Fruit fly (Drosophila melanogaster) whole organism, embryonic: ENCODE data around the gene CG33160.
A peak's percentile ranks its signal among the peaks of the same experiment; 100 is the strongest.

Experiments
- Ada2b ChIP-seq: fragments of 200-800 bp; sonication (Bioruptor generic); IDR thresholded peaks from 2 replicates; pipeline ENCODE4 v1.3.6; 2022; ENCODE audit warnings: missing biosample characterization, missing genetic modification characterization
- CG10267 ChIP-seq: fragments of 200-800 bp; sonication (Bioruptor generic); optimal IDR thresholded peaks from 2 replicates; lab custom pipeline; 2018; ENCODE audit warnings: missing biosample characterization, mild to moderate bottlenecking, missing genetic modification characterization, moderate library complexity
- CG10321 ChIP-seq: fragments of 200-800 bp; sonication (Bioruptor generic); IDR thresholded peaks from 2 replicates; pipeline ENCODE4 v1.3.6; 2022; ENCODE audit warnings: missing biosample characterization, missing genetic modification characterization
- CG13296 ChIP-seq: fragments of 200-800 bp; sonication (Bioruptor generic); optimal IDR thresholded peaks from 3 replicates; lab custom pipeline; 2018; ENCODE audit warnings: missing biosample characterization, mild to moderate bottlenecking, missing genetic modification characterization
- CG1792 ChIP-seq: fragments of 200-800 bp; sonication (Bioruptor generic); optimal IDR thresholded peaks from 2 replicates; lab custom pipeline; 2016; ENCODE audit warnings: missing biosample characterization, missing genetic modification characterization
- CG1832 ChIP-seq: fragments of 200-800 bp; sonication (Bioruptor generic); optimal IDR thresholded peaks from 2 replicates; lab custom pipeline; 2017; ENCODE audit warnings: missing biosample characterization, mild to moderate bottlenecking, missing genetic modification characterization, inconsistent platforms
- CG18764 ChIP-seq: fragments of 200-800 bp; sonication (Bioruptor generic); optimal IDR thresholded peaks from 3 replicates; lab custom pipeline; 2016; ENCODE audit warnings: missing biosample characterization, missing genetic modification characterization
- CG31388 ChIP-seq: fragments of 200-800 bp; sonication (Bioruptor generic); optimal IDR thresholded peaks from 2 replicates; lab custom pipeline; 2016; ENCODE audit warnings: missing biosample characterization, missing genetic modification characterization
- CG3407 ChIP-seq: fragments of 200-800 bp; sonication (Bioruptor generic); optimal IDR thresholded peaks from 2 replicates; lab custom pipeline; 2018; ENCODE audit warnings: missing biosample characterization, mild to moderate bottlenecking, missing genetic modification characterization
- CG34224 ChIP-seq: fragments of 200-800 bp; sonication (Bioruptor generic); IDR thresholded peaks from 3 replicates; pipeline ENCODE4 v1.3.6; 2022; ENCODE audit warnings: missing biosample characterization, missing genetic modification characterization; ENCODE audit not compliant: partially characterized antibody
- CG4360 ChIP-seq: fragments of 200-800 bp; sonication (Bioruptor generic); IDR thresholded peaks from 2 replicates; pipeline ENCODE4 v1.3.6; 2022; ENCODE audit warnings: missing biosample characterization, missing genetic modification characterization
- CG4707 ChIP-seq: fragments of 200-800 bp; sonication (Bioruptor generic); optimal IDR thresholded peaks from 2 replicates; lab custom pipeline; 2018; ENCODE audit warnings: missing biosample characterization, mild to moderate bottlenecking, missing genetic modification characterization, moderate library complexity
- CG6791 ChIP-seq: fragments of 200-800 bp; sonication (Bioruptor generic); IDR thresholded peaks from 3 replicates; pipeline ENCODE4 v1.3.6; 2022; ENCODE audit warnings: missing biosample characterization, missing genetic modification characterization; ENCODE audit not compliant: partially characterized antibody
- CG6813 ChIP-seq: fragments of 200-800 bp; sonication (Bioruptor generic); optimal IDR thresholded peaks from 2 replicates; lab custom pipeline; 2017; ENCODE audit warnings: missing biosample characterization, missing genetic modification characterization, mild to moderate bottlenecking, moderate library complexity, missing genetic modification reagents
- CG9876 ChIP-seq: fragments of 200-800 bp; sonication (Bioruptor generic); optimal IDR thresholded peaks from 2 replicates; lab custom pipeline; 2016; ENCODE audit warnings: missing biosample characterization, missing genetic modification characterization
- Drgx ChIP-seq: fragments of 200-800 bp; sonication (Bioruptor generic); IDR thresholded peaks from 2 replicates; pipeline ENCODE4 v1.3.6; 2022; ENCODE audit warnings: missing biosample characterization, missing genetic modification characterization
- Ets97D ChIP-seq: fragments of 200-800 bp; sonication (Bioruptor generic); optimal IDR thresholded peaks from 3 replicates; lab custom pipeline; 2016; ENCODE audit warnings: missing biosample characterization, missing genetic modification characterization
- HLH4C ChIP-seq: fragments of 200-800 bp; sonication (Bioruptor generic); IDR thresholded peaks from 3 replicates; pipeline ENCODE4 v1.3.6; 2022; ENCODE audit warnings: missing biosample characterization, missing genetic modification characterization; ENCODE audit not compliant: partially characterized antibody
- HLH54F ChIP-seq: fragments of 200-800 bp; sonication (Bioruptor generic); optimal IDR thresholded peaks from 3 replicates; lab custom pipeline; 2016; ENCODE audit warnings: missing biosample characterization, missing genetic modification characterization
- Hmx ChIP-seq: fragments of 200-800 bp; sonication (Bioruptor generic); optimal IDR thresholded peaks from 2 replicates; lab custom pipeline; 2016; ENCODE audit warnings: missing biosample characterization, missing genetic modification characterization
- Jarid2 ChIP-seq: fragments of 200-800 bp; sonication (Bioruptor generic); optimal IDR thresholded peaks from 3 replicates; lab custom pipeline; 2017; ENCODE audit warnings: mild to moderate bottlenecking, missing biosample characterization, missing genetic modification reagents, missing genetic modification characterization
- MESR4 ChIP-seq: fragments of 200-800 bp; sonication (Bioruptor generic); optimal IDR thresholded peaks from 2 replicates; lab custom pipeline; 2018; ENCODE audit warnings: missing biosample characterization, mild to moderate bottlenecking, missing genetic modification characterization, moderate library complexity
- NFAT ChIP-seq: fragments of 200-800 bp; sonication (Bioruptor generic); IDR thresholded peaks from 2 replicates; pipeline ENCODE4 v1.3.6; 2022; ENCODE audit warnings: missing biosample characterization, missing genetic modification characterization
- Nf-YB ChIP-seq: fragments of 200-800 bp; sonication (Bioruptor generic); optimal IDR thresholded peaks from 3 replicates; lab custom pipeline; 2019; ENCODE audit warnings: missing biosample characterization, mild to moderate bottlenecking, missing genetic modification characterization, moderate library complexity
- Oli ChIP-seq: fragments of 200-800 bp; sonication (Bioruptor generic); optimal IDR thresholded peaks from 2 replicates; lab custom pipeline; 2018; ENCODE audit warnings: missing biosample characterization, mild to moderate bottlenecking, missing genetic modification characterization, moderate library complexity
- Ssrp ChIP-seq: fragments of 200-800 bp; sonication (Bioruptor generic); optimal IDR thresholded peaks from 2 replicates; lab custom pipeline; 2018; ENCODE audit warnings: missing biosample characterization, mild to moderate bottlenecking, missing genetic modification characterization, moderate library complexity
- ash1 ChIP-seq: fragments of 200-800 bp; sonication (Bioruptor generic); optimal IDR thresholded peaks from 2 replicates; lab custom pipeline; 2018; ENCODE audit warnings: missing biosample characterization, mild to moderate bottlenecking, missing genetic modification characterization
- chinmo ChIP-seq: fragments of 200-800 bp; sonication (Bioruptor generic); IDR thresholded peaks from 4 replicates; pipeline ENCODE4 v1.3.6; 2022; ENCODE audit warnings: missing biosample characterization, missing genetic modification characterization; ENCODE audit not compliant: partially characterized antibody
- crol ChIP-seq: fragments of 200-800 bp; sonication (Bioruptor generic); IDR thresholded peaks from 2 replicates; pipeline ENCODE4 v1.3.6; 2022; ENCODE audit warnings: missing biosample characterization, missing genetic modification characterization
- ems ChIP-seq: fragments of 200-800 bp; sonication (Bioruptor generic); optimal IDR thresholded peaks from 3 replicates; lab custom pipeline; 2016; ENCODE audit warnings: missing biosample characterization, missing genetic modification characterization
- esg ChIP-seq: fragments of 200-800 bp; sonication (Bioruptor generic); conservative IDR thresholded peaks from 2 replicates; pipeline ENCODE4 v1.3.6; 2022; ENCODE audit warnings: missing biosample characterization, missing genetic modification characterization
- gcm2 ChIP-seq: fragments of 200-800 bp; sonication (Bioruptor generic); optimal IDR thresholded peaks from 2 replicates; lab custom pipeline; 2016; ENCODE audit warnings: missing biosample characterization, missing genetic modification characterization
- grn ChIP-seq: fragments of 200-800 bp; sonication (Bioruptor generic); optimal IDR thresholded peaks from 3 replicates; lab custom pipeline; 2017; ENCODE audit warnings: missing biosample characterization, missing genetic modification characterization
- gt ChIP-seq: fragments of 200-800 bp; sonication (Bioruptor generic); IDR thresholded peaks from 2 replicates; pipeline ENCODE4 v1.3.6; 2022; ENCODE audit warnings: missing biosample characterization, missing genetic modification characterization
- ham ChIP-seq: fragments of 200-800 bp; sonication (Bioruptor generic); IDR thresholded peaks from 2 replicates; pipeline ENCODE4 v1.3.6; 2022; ENCODE audit warnings: missing biosample characterization, missing genetic modification characterization
- ken ChIP-seq: fragments of 200-800 bp; sonication (Bioruptor generic); IDR thresholded peaks from 3 replicates; pipeline ENCODE4 v1.3.6; 2022; ENCODE audit warnings: missing biosample characterization, missing genetic modification characterization
- klu ChIP-seq: fragments of 200-800 bp; sonication (Bioruptor generic); IDR thresholded peaks from 2 replicates; pipeline ENCODE4 v1.3.6; 2022; ENCODE audit warnings: missing biosample characterization, missing genetic modification characterization
- lbe ChIP-seq: fragments of 200-800 bp; sonication (Bioruptor generic); optimal IDR thresholded peaks from 2 replicates; lab custom pipeline; 2016; ENCODE audit warnings: missing biosample characterization, mild to moderate bottlenecking, missing genetic modification characterization
- lilli ChIP-seq: fragments of 200-800 bp; sonication (Bioruptor generic); optimal IDR thresholded peaks from 3 replicates; lab custom pipeline; 2016; ENCODE audit warnings: missing biosample characterization, missing genetic modification characterization
- mam ChIP-seq: fragments of 200-800 bp; sonication (Bioruptor generic); optimal IDR thresholded peaks from 3 replicates; lab custom pipeline; 2016; ENCODE audit warnings: missing biosample characterization, missing genetic modification characterization
- psq ChIP-seq: fragments of 200-800 bp; sonication (Bioruptor generic); optimal IDR thresholded peaks from 2 replicates; lab custom pipeline; 2017; ENCODE audit warnings: missing biosample characterization, missing genetic modification characterization
- run ChIP-seq: fragments of 200-800 bp; sonication (Bioruptor generic); optimal IDR thresholded peaks from 3 replicates; lab custom pipeline; 2018; ENCODE audit warnings: missing biosample characterization, mild to moderate bottlenecking, missing genetic modification characterization
- ssp ChIP-seq: fragments of 200-800 bp; sonication (Bioruptor generic); IDR thresholded peaks from 2 replicates; pipeline ENCODE4 v1.3.6; 2022; ENCODE audit warnings: missing biosample characterization, missing genetic modification characterization
- stwl ChIP-seq: fragments of 200-800 bp; sonication (Bioruptor generic); optimal IDR thresholded peaks from 3 replicates; lab custom pipeline; 2018; ENCODE audit warnings: missing biosample characterization, mild to moderate bottlenecking, missing genetic modification characterization, moderate library complexity
- tll ChIP-seq, 2 experiments: fragments of 200-800 bp in 1 of 2; fragments of >200 bp in 1 of 2; sonication (Bioruptor generic) in 1 of 2; optimal IDR thresholded peaks; 2 replicates each; lab custom pipeline; 2017 to 2019; ENCODE audit warnings: missing biosample characterization in 2 of 2, missing genetic modification characterization in 2 of 2, mild to moderate bottlenecking in 1 of 2, moderate library complexity in 1 of 2
- twi ChIP-seq: fragments of 200-800 bp; optimal IDR thresholded peaks from 2 replicates; lab custom pipeline; 2019; ENCODE audit warnings: missing biosample characterization, mild to moderate bottlenecking, missing genetic modification characterization, moderate library complexity
- unpg ChIP-seq: fragments of 200-800 bp; sonication (Bioruptor generic); optimal IDR thresholded peaks from 3 replicates; lab custom pipeline; 2018; ENCODE audit warnings: missing biosample characterization, mild to moderate bottlenecking, missing genetic modification characterization, moderate library complexity
- vfl ChIP-seq: fragments of 200-800 bp; sonication (Bioruptor generic); optimal IDR thresholded peaks from 2 replicates; lab custom pipeline; 2016; ENCODE audit warnings: missing biosample characterization, missing genetic modification characterization

The CG33160 gene

DNA sequence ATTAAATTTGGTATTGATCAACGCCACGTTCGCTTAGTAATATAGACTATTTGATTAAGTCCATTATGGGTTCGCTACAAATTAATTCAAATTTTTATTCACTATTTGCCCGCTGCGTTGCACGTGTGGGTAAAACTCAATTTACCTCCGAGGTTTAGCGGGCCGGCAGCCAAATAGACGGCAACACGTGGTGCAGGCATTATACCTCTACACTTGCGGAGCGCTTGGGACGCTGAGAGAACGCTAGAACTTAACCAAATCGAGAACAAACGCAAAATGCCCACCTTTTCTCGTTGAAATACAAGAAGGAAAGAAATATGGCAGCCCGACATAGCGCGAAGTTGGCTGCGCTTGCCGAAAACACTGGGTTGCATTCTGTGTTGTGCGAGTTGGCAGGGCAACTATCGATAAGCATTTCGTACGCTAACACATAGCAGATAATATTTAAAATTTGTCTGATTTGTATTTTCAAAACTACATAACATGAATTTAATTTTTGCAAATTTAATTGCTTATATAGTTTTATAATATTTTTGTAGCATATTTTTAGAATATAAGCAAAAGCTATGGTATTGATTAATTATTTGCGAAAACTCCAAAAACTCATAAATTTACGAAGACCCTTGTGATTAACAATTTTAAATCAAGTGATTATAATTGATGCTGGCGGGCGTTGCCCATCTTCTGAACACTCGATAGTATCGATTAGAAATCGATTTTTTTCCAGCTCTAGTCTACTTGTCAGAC, 16.7 kb upstream of the CG33160 start, which contains the start of the genes RpL28 and eIF1 (continued):
- TF ChIP-seq CG6791 (GFP tag; lab: Robert Waterston, UW) = peak; percentile 70; the same call in 2 of the 3 replicates
- TF ChIP-seq CG9876 (GFP tag; lab: Kevin White, UChicago) = peak; percentile 95
- peak; percentile 66 for TF ChIP-seq esg
- TF ChIP-seq Oli (tag; lab: Kevin White, UChicago) = peak; percentile 13
- peak; percentile 62 for TF ChIP-seq Hmx (GFP tag; lab: Kevin White, UChicago)
- TF ChIP-seq tll (GFP tag; optimal IDR thresholded peaks at IDR 0.05; lab: Kevin White, UChicago) = peak in 1 of 2 experiments; percentile 42
- no peak for TF ChIP-seq CG1832 (GFP tag; lab: Kevin White, UChicago)
- TF ChIP-seq HLH54F (GFP tag; lab: Kevin White, UChicago) = peak; percentile 92
- peak; percentile 86 for TF ChIP-seq CG10267 (tag; lab: Kevin White, UChicago)
- peak; percentile 78 for TF ChIP-seq Jarid2
- peak; percentile 88 for TF ChIP-seq vfl (GFP tag; lab: Kevin White, UChicago)
- peak; percentile 36; the same call in 1 of the 2 replicates for TF ChIP-seq crol (GFP tag; lab: Robert Waterston, UW)
- peak; percentile 59 for TF ChIP-seq Ada2b (GFP tag; lab: Robert Waterston, UW)
- TF ChIP-seq lbe (GFP tag; lab: Kevin White, UChicago) = peak; percentile 86
- TF ChIP-seq klu (GFP tag; lab: Robert Waterston, UW) = peak; percentile 81
- peak; percentile 70 for TF ChIP-seq psq (GFP tag; lab: Kevin White, UChicago)
- TF ChIP-seq twi = peak; percentile 73
- peak; percentile 62 for TF ChIP-seq HLH4C
- TF ChIP-seq stwl (tag; lab: Kevin White, UChicago) = peak; percentile 60
- peak; percentile 98 for TF ChIP-seq MESR4 (GFP tag; lab: Kevin White, UChicago)
- TF ChIP-seq CG10321 (GFP tag; lab: Robert Waterston, UW) = peak; percentile 73
- TF ChIP-seq CG6813 (GFP tag; lab: Kevin White, UChicago) = peak; percentile 94
- TF ChIP-seq unpg (GFP tag; lab: Kevin White, UChicago) = peak; percentile 78
- TF ChIP-seq Nf-YB (GFP tag; lab: Kevin White, UChicago) = peak; percentile 64
- TF ChIP-seq ham (GFP tag; lab: Robert Waterston, UW) = peak; percentile 52; the same call in 1 of the 2 replicates
- TF ChIP-seq CG18764 = peak; percentile 88
- TF ChIP-seq Drgx (GFP tag; lab: Robert Waterston, UW) = no peak
- peak; percentile 85 for TF ChIP-seq ems (GFP tag; lab: Kevin White, UChicago)
- TF ChIP-seq CG31388 (GFP tag; lab: Kevin White, UChicago) = peak; percentile 68
- TF ChIP-seq CG1792 = peak; percentile 81
- TF ChIP-seq Ets97D (GFP tag; lab: Kevin White, UChicago) = peak; percentile 99
- TF ChIP-seq CG4360 (GFP tag; lab: Robert Waterston, UW) = peak; percentile 59; the same call in 1 of the 2 replicates
- peak; percentile 91 for TF ChIP-seq lilli (GFP tag; lab: Kevin White, UChicago)
- TF ChIP-seq mam (GFP tag; lab: Kevin White, UChicago) = peak; percentile 82
- TF ChIP-seq gt (GFP tag; lab: Robert Waterston, UW) = peak; percentile 74
- TF ChIP-seq Ssrp (tag; lab: Kevin White, UChicago) = peak; percentile 77
- TF ChIP-seq CG3407 = peak; percentile 92
- peak; percentile 96 for TF ChIP-seq ash1 (GFP tag; lab: Kevin White, UChicago)
- peak; percentile 91 for TF ChIP-seq CG13296 (GFP tag; lab: Kevin White, UChicago)
- TF ChIP-seq gcm2 = peak; percentile 90
- peak; percentile 95 for TF ChIP-seq NFAT (GFP tag; lab: Robert Waterston, UW)
- TF ChIP-seq run = peak; percentile 54
- TF ChIP-seq chinmo (GFP tag; lab: Robert Waterston, UW) = 0 out of 4 replicates have a peak, but pooled peaks have one; percentile 53
- TF ChIP-seq CG4707 (GFP tag; lab: Kevin White, UChicago) = peak; percentile 90
- peak; percentile 69; the same call in 2 of the 3 replicates for TF ChIP-seq CG34224
- TF ChIP-seq ssp = peak; percentile 79
- peak; percentile 83 for TF ChIP-seq grn (GFP tag; lab: Kevin White, UChicago)
- peak; percentile 89 for TF ChIP-seq ken (GFP tag; lab: Robert Waterston, UW)
